Worm (Caenorhabditis elegans): Measurements from ENCODE around the gene nhr-241.

The nhr-241 gene

DNA sequence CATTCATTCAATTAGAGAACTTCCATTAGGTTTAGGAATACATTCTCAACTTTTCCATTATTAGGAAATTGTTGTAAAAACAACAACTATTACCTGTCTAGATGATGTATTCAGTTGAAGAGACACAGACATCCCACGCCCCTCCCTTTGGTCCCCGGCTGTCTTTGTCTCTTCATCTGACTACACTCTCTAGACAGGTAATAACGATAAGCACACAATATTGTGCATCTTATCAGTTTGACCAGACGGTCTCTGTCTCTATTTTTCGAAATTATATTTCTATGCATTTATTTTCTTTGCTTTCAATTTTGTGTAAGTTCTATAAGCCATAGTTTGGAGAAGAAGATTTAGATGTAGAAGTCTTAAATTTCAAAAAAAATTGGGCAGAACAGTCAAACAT lies 2.1 kb downstream of the nhr-241 start, which contains the start of gene Y69H2.9:
Y69H2.9 (plus strand) TSS at position 233 of the 400 bp plus-strand sequence.
- TF ChIP-seq pqm-1 (tag; optimal IDR thresholded peaks at IDR 0.05) (peak; percentile 59), pha-4 (tag; optimal IDR thresholded peaks at IDR 0.05) (peak; percentile 17), nhr-67 (tag; optimal IDR thresholded peaks at IDR 0.05) (no peak), elt-2 (tag; optimal IDR thresholded peaks at IDR 0.05) (peak; percentile 90)

ce11 chrV:18705319-18706062 lies 6.2 kb downstream of the nhr-241 start:
- TF ChIP-seq eor-1 (tag; optimal IDR thresholded peaks at IDR 0.05) (no peak), unc-39 (tag; optimal IDR thresholded peaks at IDR 0.05) (no peak), nhr-12 (tag; optimal IDR thresholded peaks at IDR 0.05) (no peak), aly-2 (tag; optimal IDR thresholded peaks at IDR 0.05) (no peak), mdl-1 (tag; optimal IDR thresholded peaks at IDR 0.05) (no peak), R02D3.7 (tag; optimal IDR thresholded peaks at IDR 0.05) (no peak), nhr-67 (tag; optimal IDR thresholded peaks at IDR 0.05) (no peak), nhr-77 (tag; optimal IDR thresholded peaks at IDR 0.05) (no peak)

ce11 chrV:18706063-18706620 lies 6.9 kb downstream of the nhr-241 start, which contains the start of gene Y17D7C.1:
Gene Y17D7C.1 (plus strand): TSS chrV:18706570.
- no peak for TF ChIP-seq egl-5 (tag; optimal IDR thresholded peaks at IDR 0.05)
- TF ChIP-seq ZK546.5 (tag; optimal IDR thresholded peaks at IDR 0.05) = no peak
- no peak for TF ChIP-seq elt-3 (tag; optimal IDR thresholded peaks at IDR 0.05)
- TF ChIP-seq mml-1 (tag; optimal IDR thresholded peaks at IDR 0.05) = no peak
- no peak for TF ChIP-seq ztf-11 (tag; optimal IDR thresholded peaks at IDR 0.05)
- TF ChIP-seq fkh-10 (GFP tag; optimal IDR thresholded peaks at IDR 0.05) = no peak
- TF ChIP-seq hmg-11 (tag; optimal IDR thresholded peaks at IDR 0.05) = no peak
- no peak for TF ChIP-seq nhr-237 (tag; optimal IDR thresholded peaks at IDR 0.05)
- no peak for TF ChIP-seq ceh-9 (tag; optimal IDR thresholded peaks at IDR 0.05)
- no peak for TF ChIP-seq aly-2 (tag; optimal IDR thresholded peaks at IDR 0.05)
- no peak for TF ChIP-seq skn-1 (tag; optimal IDR thresholded peaks at IDR 0.05)
- TF ChIP-seq ceh-28 (tag; optimal IDR thresholded peaks at IDR 0.05) = no peak
- no peak for TF ChIP-seq nhr-25 (tag; optimal IDR thresholded peaks at IDR 0.05)
- no peak for TF ChIP-seq mdl-1 (tag; optimal IDR thresholded peaks at IDR 0.05)
- no peak for TF ChIP-seq jun-1 (tag; optimal IDR thresholded peaks at IDR 0.05)
- TF ChIP-seq lin-39 (tag; optimal IDR thresholded peaks at IDR 0.05) = no peak
- no peak for TF ChIP-seq nfya-1 (tag; optimal IDR thresholded peaks at IDR 0.05; ENCODE audit: insufficient read depth)
- no peak for TF ChIP-seq unc-39 (tag; optimal IDR thresholded peaks at IDR 0.05)
- no peak for TF ChIP-seq eor-1 (tag; optimal IDR thresholded peaks at IDR 0.05)
- no peak for TF ChIP-seq nhr-12 (tag; optimal IDR thresholded peaks at IDR 0.05)

ce11 chrV:18708015-18708414 lies 8.8 kb downstream of the nhr-241 start:
- no peak for TF ChIP-seq nhr-67 (tag; optimal IDR thresholded peaks at IDR 0.05)
- no peak for TF ChIP-seq nhr-76 (tag; optimal IDR thresholded peaks at IDR 0.05)
- TF ChIP-seq jun-1 (tag; optimal IDR thresholded peaks at IDR 0.05) = no peak
- TF ChIP-seq ceh-28 (tag; optimal IDR thresholded peaks at IDR 0.05) = no peak
- no peak for TF ChIP-seq skn-1 (tag; optimal IDR thresholded peaks at IDR 0.05)
- TF ChIP-seq nfya-1 (tag; optimal IDR thresholded peaks at IDR 0.05; ENCODE audit: insufficient read depth) = no peak
- no peak for TF ChIP-seq pha-4 (tag; optimal IDR thresholded peaks at IDR 0.05)
- no peak for TF ChIP-seq nhr-28 (tag; optimal IDR thresholded peaks at IDR 0.05)
- TF ChIP-seq mdl-1 (tag; optimal IDR thresholded peaks at IDR 0.05) = no peak
- no peak for TF ChIP-seq nhr-237 (tag; optimal IDR thresholded peaks at IDR 0.05)
- no peak for TF ChIP-seq ceh-9 (tag; optimal IDR thresholded peaks at IDR 0.05)
- TF ChIP-seq snpc-4 (tag; optimal IDR thresholded peaks at IDR 0.05) = no peak
- TF ChIP-seq lin-39 (tag; optimal IDR thresholded peaks at IDR 0.05) = no peak
- no peak for TF ChIP-seq R02D3.7 (tag; optimal IDR thresholded peaks at IDR 0.05)
- no peak for TF ChIP-seq daf-12 (tag; optimal IDR thresholded peaks at IDR 0.05)
- no peak for TF ChIP-seq mml-1 (tag; optimal IDR thresholded peaks at IDR 0.05)
- TF ChIP-seq pqm-1 (tag; optimal IDR thresholded peaks at IDR 0.05) = no peak
- TF ChIP-seq hmg-11 (tag; optimal IDR thresholded peaks at IDR 0.05) = no peak

- TF ChIP-seq R02D3.7 (tag; optimal IDR thresholded peaks at IDR 0.05) = no peak
- no peak for TF ChIP-seq nhr-76 (tag; optimal IDR thresholded peaks at IDR 0.05)
- no peak for TF ChIP-seq snpc-4 (tag; optimal IDR thresholded peaks at IDR 0.05)
- TF ChIP-seq lin-15B (tag; optimal IDR thresholded peaks at IDR 0.05) = no peak
- no peak for TF ChIP-seq sea-2 (GFP tag; optimal IDR thresholded peaks at IDR 0.05)
- TF ChIP-seq ZK546.5 (tag; optimal IDR thresholded peaks at IDR 0.05) = no peak
- TF ChIP-seq nhr-11 (tag; optimal IDR thresholded peaks at IDR 0.05) = no peak
- TF ChIP-seq unc-62 (GFP tag; optimal IDR thresholded peaks at IDR 0.05) = no peak
- TF ChIP-seq skn-1 (tag; optimal IDR thresholded peaks at IDR 0.05) = no peak
- TF ChIP-seq ztf-4 (tag; optimal IDR thresholded peaks at IDR 0.05) = no peak
- TF ChIP-seq fkh-2 (tag; optimal IDR thresholded peaks at IDR 0.05) = no peak
Observed at ce11 chrV:18709203-18709860, 10.1 kb downstream of the nhr-241 start, which contains the start of gene Y17D7C.6. Gene Y17D7C.6 (plus strand): TSS chrV:18709810.

All from whole organism, L3 larva.